Fruit fly (Drosophila melanogaster) S2 (cell line): ENCODE measurements around the gene LanB1.

ENCODE experiments used
- CG8478 ChIP-seq: fragments of >200 bp; optimal IDR thresholded peaks from 2 replicates; lab custom pipeline; 2018
- CTCF ChIP-seq, 2 experiments: fragments of >200 bp; optimal IDR thresholded peaks; 2 replicates each; lab custom pipeline; 2018

The LanB1 gene

DNA sequence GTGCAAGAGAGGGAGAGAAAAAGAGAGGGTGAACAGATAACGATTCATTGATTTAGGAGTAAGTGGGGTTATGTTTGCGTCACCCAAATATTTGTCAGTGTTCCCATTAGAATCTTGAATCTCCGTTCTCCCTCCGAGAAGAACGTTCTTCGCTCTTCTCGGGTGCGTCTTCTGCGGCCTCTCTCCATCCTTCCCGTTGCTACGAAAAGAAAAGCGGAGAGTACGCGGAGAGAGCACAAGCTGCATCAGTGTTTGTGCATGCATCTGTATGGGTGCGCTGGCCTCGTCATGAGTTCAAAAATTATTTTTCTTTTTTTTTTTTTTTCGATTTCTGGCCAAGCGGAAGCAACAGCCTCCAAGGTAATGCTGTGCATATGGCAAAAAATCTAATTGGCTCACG is 17.7 kb downstream of the LanB1 start:
- TF ChIP-seq CTCF (optimal IDR thresholded peaks at IDR 0.05; lab: Kevin White, UChicago) = no peak
- no peak for TF ChIP-seq CG8478 (lab: Kevin White, UChicago)

DNA sequence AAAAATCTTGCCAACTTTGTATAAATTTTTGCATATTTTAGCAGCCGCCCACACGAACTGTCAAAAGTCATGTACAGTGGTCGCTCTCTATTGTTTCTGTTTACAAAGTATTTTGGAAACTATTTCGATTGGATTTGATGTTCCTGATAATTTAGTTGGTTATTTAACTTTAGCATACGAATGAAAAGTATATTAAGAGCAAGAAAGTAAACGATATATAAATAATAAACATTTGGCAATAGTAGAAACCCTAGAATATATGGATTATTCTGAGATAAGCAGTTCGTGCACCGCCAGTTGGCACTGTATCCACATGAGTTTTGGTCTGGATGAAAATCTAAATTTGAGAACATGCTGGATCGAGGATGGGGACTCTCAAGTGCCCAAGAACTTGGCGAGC is 22.0 kb downstream of the LanB1 start:
- TF ChIP-seq CTCF (optimal IDR thresholded peaks at IDR 0.05; lab: Kevin White, UChicago) (no peak), CG8478 (lab: Kevin White, UChicago) (no peak)

DNA sequence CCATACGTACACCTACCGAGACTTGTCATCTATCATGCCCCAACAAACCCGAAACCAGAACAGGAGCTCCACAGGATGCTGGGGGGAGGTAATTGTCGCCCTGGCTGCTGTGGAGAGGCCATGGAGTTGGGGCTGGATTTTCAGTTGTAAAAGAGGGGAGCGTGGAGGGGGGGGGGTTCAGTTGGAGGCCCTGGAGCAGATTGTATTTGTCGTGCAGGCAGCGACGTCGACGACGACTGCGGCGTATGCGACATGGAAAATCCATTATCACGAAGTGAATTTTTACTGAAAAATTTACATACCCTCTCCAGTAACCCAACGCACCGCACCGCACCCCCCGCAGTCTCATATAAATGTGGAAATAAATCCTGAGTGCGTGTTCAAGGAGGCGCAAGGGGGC is 22.4 kb downstream of the LanB1 start:
- TF ChIP-seq CG8478 (lab: Kevin White, UChicago) = no peak
- no peak for TF ChIP-seq CTCF (optimal IDR thresholded peaks at IDR 0.05; lab: Kevin White, UChicago)

DNA sequence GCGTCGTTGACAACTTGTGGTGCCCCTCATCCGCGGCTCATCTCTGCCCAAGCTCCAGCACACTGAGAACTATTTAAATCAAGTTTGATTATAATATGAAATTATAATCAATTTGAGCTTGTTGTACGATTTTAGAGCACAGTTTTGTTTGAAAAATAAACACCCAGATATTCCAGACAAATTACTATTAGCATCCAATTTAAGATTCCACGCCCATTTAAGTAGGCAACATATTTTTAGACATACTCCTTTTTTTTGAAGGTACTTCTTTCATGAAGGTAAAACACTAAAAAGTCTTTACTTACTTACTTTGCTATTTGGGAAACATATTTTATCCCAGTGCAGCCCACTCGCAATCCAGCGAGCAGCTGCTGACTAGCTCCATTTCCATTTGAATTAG is 26.8 kb downstream of the LanB1 start:
- no peak for TF ChIP-seq CTCF (optimal IDR thresholded peaks at IDR 0.05; lab: Kevin White, UChicago)
- TF ChIP-seq CG8478 (lab: Kevin White, UChicago) = no peak

DNA sequence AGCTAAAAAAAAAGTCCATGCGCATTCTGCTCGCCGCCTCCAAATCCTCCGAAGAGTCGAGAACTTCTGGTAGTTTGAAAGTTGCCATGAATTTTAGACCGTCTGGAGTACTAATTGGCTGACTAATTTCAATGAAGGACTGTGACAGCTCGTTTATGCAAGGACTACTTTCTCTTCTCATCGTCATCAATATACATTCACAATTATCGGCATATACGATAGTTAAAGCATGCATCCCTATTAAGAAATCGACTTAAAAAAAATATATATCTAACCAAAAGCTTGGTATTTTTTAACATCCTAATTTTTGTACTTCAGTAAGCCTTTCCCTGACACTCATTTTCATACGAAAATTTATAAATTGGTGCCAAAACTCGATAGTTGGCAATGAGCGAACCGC is 28.9 kb downstream of the LanB1 start, which contains the start of gene CG14537:
Gene CG14537 (plus strand): TSS at position 301 of the 400 bp plus-strand sequence.
- TF ChIP-seq CG8478 (lab: Kevin White, UChicago) (no peak), CTCF (optimal IDR thresholded peaks at IDR 0.05; lab: Kevin White, UChicago) (no peak)

DNA sequence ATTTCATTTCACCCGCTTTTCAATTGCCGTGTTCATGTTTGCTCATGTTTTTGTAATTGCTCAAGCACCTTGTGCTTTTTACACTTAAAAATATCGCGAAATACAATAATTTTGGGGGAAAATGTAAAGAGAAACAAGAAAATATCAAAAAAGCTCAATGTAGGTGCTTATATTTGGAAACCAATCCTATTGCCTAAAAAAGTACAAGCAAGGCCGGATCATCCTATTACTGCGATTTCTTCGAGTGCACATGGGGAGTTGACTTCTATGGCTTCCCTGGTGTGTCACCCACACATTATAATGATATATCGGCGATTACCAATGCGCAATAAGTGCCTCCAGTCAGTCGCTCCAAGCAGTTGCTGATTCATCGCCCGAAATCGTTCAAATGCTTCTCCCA is 30.0 kb downstream of the LanB1 start:
- no peak for TF ChIP-seq CTCF (optimal IDR thresholded peaks at IDR 0.05; lab: Kevin White, UChicago)
- TF ChIP-seq CG8478 (lab: Kevin White, UChicago) = no peak

DNA sequence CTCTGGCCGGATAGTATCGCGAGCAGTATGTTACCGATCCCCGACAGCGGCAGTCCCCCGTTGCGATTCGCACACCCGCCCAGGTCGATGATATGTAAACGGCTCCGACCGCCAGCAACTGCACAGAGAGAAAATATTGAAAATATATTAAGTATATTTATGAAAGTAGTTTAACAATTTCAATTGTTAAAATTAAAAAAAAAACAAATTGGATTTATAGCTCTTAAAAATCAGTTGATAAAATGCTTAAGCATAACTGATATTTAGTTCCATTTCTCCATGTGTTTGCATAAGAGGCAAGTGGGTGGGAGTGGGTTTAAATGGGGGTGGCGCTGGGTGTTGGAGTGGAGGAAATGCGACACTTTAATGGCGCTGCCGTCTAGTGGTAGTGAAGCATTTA is 38.2 kb downstream of the LanB1 start:
- TF ChIP-seq CTCF (optimal IDR thresholded peaks at IDR 0.05; lab: Kevin White, UChicago) (no peak), CG8478 (lab: Kevin White, UChicago) (no peak)

DNA sequence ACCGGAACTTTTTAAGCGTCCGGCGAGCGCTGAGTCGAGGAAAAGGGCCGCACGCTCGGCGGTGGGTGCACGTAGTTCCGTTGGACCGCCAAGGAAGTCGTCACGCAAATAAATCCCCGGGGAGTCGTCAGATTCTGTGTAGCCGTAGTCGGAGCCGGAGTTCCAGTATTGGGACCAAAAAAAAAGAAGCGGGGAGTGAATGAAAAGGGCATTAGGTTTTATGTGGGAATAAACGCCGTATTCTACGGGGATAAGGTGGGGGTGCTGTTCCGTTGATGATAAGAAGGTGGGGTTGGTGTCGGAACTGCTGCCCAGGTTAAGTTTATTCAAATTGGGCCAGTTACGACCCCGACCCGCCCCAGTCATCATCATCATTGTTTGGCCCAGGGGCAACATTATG is 39.2 kb downstream of the LanB1 start:
- TF ChIP-seq CTCF (optimal IDR thresholded peaks at IDR 0.05; lab: Kevin White, UChicago) = no peak
- TF ChIP-seq CG8478 (lab: Kevin White, UChicago) = no peak

DNA sequence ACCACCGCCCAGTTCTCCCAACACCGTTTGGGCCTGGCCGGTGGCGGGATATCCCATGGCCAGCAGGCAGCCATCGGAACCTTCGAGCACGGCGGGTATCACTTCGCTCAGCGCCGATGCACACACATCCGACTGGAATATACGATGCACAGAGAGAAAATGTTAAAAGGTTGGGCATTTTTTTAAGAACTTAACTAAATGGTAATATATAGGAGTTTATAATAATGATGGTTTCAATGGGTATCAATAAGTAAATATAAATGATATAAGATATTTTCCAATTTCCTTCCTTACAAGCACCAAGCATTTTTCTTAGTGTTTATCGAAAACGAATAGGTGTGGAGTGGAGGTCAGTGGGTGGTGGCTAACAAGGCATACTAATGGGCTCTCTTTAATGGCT is 40.4 kb downstream of the LanB1 start:
- TF ChIP-seq CG8478 (lab: Kevin White, UChicago) (no peak), CTCF (optimal IDR thresholded peaks at IDR 0.05; lab: Kevin White, UChicago) (no peak)

DNA sequence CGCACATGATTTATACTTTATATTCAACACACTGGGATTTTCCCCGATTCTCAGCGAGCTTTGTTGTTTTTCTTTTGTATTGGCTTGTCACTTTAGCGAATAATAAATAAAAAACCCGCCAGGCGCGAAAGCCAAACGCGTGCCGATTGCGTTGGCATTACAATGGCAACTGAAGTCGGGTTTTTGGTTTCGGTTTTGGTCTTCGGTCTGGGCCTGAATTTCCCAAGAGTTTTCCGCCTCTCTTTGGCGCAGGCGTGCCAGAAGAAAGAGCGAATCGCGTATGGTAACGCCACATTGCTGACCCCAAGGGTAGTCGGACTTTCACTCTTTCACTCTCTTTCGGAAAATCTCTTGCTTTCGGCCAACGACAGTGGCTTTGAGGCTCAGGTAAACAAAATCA is 43.9 kb downstream of the LanB1 start, which contains the start of gene CG14535:
Gene CG14535 (minus strand): TSS at position 368 of the 400 bp plus-strand sequence.
- TF ChIP-seq CG8478 (lab: Kevin White, UChicago) (no peak), CTCF (optimal IDR thresholded peaks at IDR 0.05; lab: Kevin White, UChicago) (no peak)

DNA sequence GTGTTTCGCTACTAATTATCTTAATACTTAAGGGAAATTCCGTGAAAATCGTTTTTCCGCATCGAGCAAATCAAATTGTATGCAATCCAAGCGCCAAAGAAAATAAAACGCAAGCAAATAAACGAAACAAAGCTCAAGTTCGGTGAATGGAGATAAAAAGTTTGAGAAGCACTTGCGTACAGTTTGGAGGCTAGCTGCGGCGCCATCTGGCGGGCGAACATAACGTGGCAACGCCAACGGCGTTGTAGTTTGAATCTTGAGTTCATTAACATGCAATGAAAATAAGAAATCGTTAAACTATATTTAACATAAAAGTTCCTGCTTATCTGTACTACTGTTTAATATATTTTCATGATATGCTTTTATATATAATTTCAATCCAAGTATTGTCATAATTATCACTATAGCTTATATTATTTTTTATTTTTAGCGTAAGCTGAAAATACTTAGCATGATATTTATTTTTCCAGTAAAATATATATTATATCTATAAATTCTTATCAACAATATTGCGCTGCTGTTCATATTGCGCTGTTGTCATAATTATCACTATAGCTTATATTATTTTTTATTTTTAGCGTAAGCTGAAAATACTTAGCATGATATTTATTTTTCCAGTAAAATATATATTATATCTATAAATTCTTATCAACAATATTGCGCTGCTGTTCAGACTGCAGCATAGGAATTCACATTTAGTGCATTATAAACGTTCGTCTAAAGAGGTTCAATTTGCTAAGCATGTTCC is 45.3 kb downstream of the LanB1 start, which contains the start of gene lectin-28C:
Gene lectin-28C (plus strand): TSS at position 698 of the 748 bp plus-strand sequence.
- peak; percentile 93 to 94 for TF ChIP-seq CTCF (optimal IDR thresholded peaks at IDR 0.05; lab: Kevin White, UChicago)

DNA sequence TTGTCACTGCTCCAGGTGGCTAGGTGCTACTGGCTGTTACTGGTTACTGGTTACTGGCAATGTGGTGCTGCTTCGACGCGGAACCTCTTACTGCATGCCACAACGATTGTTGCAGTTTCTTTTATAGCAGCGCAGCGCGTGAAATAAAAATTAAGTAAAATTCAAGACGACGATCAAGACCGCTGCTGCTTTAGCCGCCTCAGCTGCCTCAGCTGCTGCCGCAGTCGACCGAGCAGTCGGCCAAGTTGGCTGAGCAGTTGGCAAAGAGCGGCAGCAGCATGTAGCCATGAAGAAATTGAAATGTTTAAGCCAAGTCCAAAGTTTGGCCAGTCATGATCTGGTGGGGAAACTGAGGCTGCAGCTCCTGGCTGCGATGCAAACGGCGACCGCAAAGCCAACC is 49.5 kb downstream of the LanB1 start, which contains the start of gene TwdlE:
Gene TwdlE (minus strand): TSS at position 101 of the 400 bp plus-strand sequence.
- TF ChIP-seq CTCF (optimal IDR thresholded peaks at IDR 0.05; lab: Kevin White, UChicago) = no peak
- TF ChIP-seq CG8478 (lab: Kevin White, UChicago) = no peak

DNA sequence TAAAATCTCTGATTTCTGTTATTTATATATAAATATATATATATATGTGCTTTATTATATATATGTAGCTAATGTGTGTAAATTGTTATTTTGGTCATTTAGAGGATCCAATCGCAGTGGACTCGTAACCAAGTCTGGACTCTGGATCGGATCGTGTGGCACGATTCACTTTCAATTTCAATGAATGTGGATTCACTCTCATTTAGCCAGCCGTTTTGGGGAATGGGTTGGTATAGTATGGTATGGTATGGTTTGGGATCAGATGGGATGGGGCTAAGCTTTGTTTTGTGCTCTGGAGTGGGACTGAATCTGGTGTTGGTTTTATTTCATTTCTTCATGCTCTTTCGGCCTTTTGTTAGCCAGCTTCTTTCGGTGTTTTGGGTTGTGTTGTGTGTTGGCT is 50.5 kb downstream of the LanB1 start:
- TF ChIP-seq CG8478 (lab: Kevin White, UChicago) (no peak), CTCF (optimal IDR thresholded peaks at IDR 0.05; lab: Kevin White, UChicago) (no peak)

DNA sequence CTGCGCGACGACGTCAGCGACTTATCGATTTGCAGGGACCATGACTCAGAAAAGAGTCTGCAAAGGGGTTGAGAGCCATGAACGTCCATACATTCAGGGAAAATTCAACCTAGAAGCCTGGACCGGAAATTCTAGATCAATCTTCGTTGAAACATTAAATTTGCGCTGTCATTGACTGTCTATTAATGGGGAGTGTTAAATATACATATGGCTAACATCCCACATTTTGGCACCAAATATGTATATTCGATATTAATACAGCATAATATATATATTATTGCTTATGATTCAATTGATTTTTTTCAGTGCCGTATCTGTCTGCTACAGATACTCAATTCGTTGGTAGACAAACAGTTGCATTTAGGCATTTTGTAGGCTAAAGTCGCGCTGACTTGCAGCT is 57.4 kb downstream of the LanB1 start:
- TF ChIP-seq CG8478 (lab: Kevin White, UChicago) (no peak), CTCF (optimal IDR thresholded peaks at IDR 0.05; lab: Kevin White, UChicago) (no peak)

DNA sequence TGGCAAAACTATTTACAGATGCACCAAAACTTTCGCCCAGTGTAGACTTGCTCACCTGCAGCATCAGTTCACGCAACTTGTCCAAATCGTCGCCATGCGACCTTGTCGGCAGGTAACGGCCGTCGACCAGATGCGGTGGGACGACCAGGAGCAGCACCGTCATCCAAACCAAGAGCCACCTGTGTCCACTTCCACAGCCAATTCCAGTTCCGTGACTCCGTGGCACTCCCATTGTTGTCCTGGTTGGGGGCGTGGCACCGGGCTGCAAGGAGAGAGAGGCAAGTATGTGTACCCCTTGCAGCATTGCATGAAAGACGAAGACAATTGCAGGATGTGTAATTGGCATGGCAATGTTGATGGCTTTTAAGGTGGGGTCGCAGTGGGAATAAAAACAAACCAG is 59.0 kb downstream of the LanB1 start:
- TF ChIP-seq CTCF (optimal IDR thresholded peaks at IDR 0.05; lab: Kevin White, UChicago) (no peak), CG8478 (lab: Kevin White, UChicago) (no peak)
